Worm (Caenorhabditis elegans) whole organism, dauer: ENCODE measurements around the gene C05D2.8.

ENCODE experiments used
- unc-62 ChIP-seq: sonication (generic microtip); optimal IDR thresholded peaks from 2 replicates; lab custom pipeline; 2017; ENCODE audit warnings: missing biosample characterization, missing genetic modification reagents, missing genetic modification characterization

Gene C05D2.8

DNA sequence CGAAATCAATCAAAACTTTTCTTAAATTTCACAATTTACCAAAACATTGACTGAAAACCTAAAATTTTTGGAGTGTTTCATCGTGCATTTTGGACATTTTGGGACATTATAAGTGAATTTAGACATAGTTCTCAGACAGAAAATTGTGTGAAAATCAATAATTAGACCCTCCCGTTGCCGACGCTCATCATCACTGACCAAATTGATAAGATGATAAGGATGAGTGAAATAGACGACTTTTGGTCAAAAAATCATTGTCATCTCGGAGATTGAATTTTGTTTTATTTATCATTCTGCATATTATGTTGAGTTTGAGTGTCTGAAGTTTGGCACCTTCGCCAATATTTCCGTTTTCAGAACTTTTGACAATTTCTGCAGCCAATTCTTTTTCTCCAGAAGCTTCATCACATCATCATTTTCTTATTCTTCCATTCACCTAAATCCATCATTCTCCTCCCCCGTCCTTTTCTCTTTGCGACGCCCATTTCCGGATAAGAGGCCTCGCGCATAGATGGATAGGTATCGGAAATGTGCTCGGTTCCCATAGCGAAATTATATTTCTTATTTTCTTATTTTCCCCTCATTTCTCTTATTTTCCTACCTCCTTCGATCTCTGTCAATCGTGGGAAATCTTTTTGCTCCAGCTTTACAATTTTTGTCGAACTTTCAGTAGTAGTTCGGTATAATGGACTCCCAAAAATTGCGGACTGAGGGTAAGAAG is 1.6 kb upstream of the C05D2.8 start, which contains the start of gene bas-1:
Gene bas-1, plus strand, starts transcription at position 671 of the 721 bp plus-strand sequence.
- no peak for TF ChIP-seq unc-62 (GFP tag; lab: Kevin White, UChicago)

ce11 chrIII:5604080-5604479 is 6.1 kb downstream of the C05D2.8 start, which contains the start of gene xnd-1:
TSS of gene xnd-1 (plus strand) at chrIII:5604460.
- no peak for TF ChIP-seq unc-62 (GFP tag; lab: Kevin White, UChicago)

DNA sequence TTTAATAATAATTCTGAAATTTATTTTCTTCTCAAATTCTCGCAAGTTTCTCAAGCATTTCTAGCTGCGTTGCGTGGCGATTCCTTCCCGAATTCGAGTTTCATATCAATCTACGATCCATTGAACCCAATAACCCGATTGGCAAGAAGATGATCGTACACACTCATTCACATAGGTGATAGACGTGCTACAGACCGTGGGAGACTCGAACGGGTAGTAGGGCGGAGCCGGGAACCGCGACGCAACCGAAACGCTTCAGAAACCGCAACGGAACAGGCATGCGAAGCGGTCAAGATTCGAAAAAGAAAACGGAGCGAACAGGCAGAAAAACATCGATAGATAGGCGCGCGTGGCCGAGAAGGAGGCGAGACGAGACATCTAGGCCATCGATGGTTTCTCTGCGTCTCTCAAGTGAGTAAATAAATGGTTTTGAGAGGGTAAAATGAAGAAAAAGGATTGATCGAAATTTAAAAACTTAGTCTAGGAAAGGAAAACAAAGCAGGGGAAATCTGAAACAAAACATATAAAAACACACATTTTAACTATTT is 6.6 kb downstream of the C05D2.8 start, which contains the start of gene madf-11:
Gene madf-11, minus strand, starts transcription at position 51 of the 548 bp plus-strand sequence.
- TF ChIP-seq unc-62 (GFP tag; lab: Kevin White, UChicago), result no peak

ce11 chrIII:5601999-5602398 is 8.1 kb downstream of the C05D2.8 start:
- no peak for TF ChIP-seq unc-62 (GFP tag; lab: Kevin White, UChicago)

DNA sequence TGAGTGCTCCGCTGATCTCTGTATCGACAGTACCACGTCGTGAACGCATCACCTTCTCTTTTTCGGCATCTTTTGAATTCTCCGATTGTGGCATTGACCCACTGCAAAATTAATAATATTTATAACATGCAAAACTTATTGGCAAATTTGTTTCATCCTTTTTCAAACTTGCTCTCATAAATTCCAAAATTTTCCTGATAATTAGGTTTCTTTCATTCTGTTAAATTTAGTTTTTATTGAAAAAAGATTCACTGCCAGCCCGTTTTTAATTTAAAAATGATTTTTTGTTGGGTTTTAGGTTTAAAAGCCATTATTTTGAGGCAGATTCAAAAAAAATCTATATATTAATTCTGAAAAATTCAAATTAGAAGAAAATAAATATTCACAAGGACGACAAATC is 10.2 kb downstream of the C05D2.8 start, which contains the start of gene wdr-37:
Gene wdr-37, minus strand, starts transcription at position 101 of the 400 bp plus-strand sequence.
- TF ChIP-seq unc-62 (GFP tag; lab: Kevin White, UChicago), result no peak

ce11 chrIII:5595445-5595844 is 14.7 kb downstream of the C05D2.8 start, which contains the start of gene ced-6:
TSS of gene ced-6 (plus strand) at chrIII:5595771.
- TF ChIP-seq unc-62 (GFP tag; lab: Kevin White, UChicago), result no peak

- no peak for TF ChIP-seq unc-62 (GFP tag; lab: Kevin White, UChicago)
Observed at ce11 chrIII:5594350-5594749, 15.8 kb downstream of the C05D2.8 start.

DNA sequence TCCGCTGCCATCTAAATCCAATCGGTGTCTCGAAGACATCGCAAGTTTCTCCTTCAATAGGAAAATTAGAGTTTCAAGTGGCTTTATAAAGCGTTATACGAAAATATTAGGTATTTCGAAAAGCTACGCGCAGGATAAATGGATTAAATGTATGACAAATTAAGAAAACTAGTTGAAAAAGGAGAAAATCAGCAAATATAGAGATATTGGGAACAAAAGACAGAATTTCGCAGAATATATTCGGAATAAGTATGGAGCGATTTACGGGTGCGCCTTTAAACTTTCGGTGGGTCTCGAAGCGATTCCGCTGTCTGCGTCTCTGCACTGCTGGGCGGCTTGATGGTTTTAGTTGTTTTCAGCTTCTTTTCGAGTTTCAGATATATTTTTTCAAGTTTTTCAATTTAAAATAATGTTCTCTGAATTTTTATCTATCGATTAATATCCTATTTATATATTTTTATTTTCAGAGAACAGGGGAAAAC is 18.4 kb downstream of the C05D2.8 start, which contains the start of the genes ddx-15 and ucr-1:
Gene ddx-15, minus strand, starts transcription at position 51 of the 482 bp plus-strand sequence.
Gene ucr-1, plus strand, starts transcription at position 468 of the 482 bp plus-strand sequence.
- TF ChIP-seq unc-62 (GFP tag; lab: Kevin White, UChicago), result no peak

DNA sequence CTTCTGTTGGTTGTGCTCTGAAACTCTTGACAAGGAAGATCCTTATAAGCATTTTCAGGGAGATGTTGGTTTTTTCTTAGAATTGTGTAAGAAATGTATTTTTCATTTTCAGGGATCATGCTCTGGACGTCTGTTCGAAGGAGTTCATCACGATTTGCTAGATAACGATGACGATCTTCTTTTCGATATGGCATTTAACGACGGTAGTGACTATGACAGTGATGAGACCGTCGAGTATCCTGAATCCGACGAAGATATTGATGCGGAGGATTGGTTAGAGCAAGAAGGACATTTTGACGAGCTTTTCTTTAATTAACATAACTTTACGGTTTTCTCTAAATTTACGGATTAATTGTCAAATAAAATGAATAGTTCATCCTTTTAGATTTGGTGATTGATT is 21.4 kb downstream of the C05D2.8 start:
- no peak for TF ChIP-seq unc-62 (GFP tag; lab: Kevin White, UChicago)

DNA sequence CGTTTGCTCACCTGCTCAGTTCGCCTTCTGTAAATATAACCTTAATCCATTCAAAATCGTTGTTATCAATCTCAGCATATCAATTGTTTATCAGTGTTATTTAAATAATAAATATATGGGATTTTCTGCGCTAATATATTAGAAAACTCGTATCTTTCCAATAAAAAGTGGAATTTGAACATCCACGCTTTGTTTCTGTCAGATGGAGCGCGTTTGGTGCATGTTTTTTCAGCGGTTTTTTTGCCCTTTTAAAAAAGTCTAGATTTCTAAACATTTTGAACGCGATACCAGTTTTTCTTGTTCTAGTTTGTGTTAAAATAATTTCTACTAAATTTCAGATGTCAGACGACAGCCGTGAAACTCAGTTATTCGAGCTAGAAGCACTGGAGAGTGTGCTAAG is 23.2 kb downstream of the C05D2.8 start, which contains the start of gene F56D2.2:
Gene F56D2.2, plus strand, starts transcription at position 339 of the 400 bp plus-strand sequence.
- TF ChIP-seq unc-62 (GFP tag; lab: Kevin White, UChicago), result no peak

- no peak for TF ChIP-seq unc-62 (GFP tag; lab: Kevin White, UChicago)
Observed at ce11 chrIII:5585711-5586110, 24.4 kb downstream of the C05D2.8 start.

DNA sequence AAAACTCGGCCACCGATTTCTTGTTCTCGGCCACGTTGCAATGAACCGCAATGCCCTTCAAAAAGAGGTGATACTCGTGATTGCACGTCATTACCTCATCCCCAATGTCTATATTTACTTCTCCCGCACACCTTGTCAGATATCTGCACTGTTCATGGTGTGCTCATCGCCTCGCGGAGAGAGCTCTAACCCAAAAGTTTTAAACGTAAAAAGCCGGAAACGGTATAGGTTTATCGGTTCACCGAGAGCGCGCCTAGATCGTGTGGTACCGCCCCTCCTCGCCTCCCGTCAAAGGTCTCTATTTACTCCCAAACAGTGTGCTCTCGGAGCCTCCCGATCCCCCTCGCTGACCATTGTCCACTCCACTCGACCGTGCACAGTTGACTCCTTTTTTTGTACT is 25.5 kb downstream of the C05D2.8 start, which contains the start of gene F56D2.3:
Gene F56D2.3, plus strand, starts transcription at position 301 of the 400 bp plus-strand sequence.
- no peak for TF ChIP-seq unc-62 (GFP tag; lab: Kevin White, UChicago)

ce11 chrIII:5582766-5583165 is 27.4 kb downstream of the C05D2.8 start, which contains the start of the genes F56D2.8 and uev-2:
TSS of gene F56D2.8 (minus strand) at chrIII:5582866.
TSS of gene uev-2 (plus strand) at chrIII:5583125.
- TF ChIP-seq unc-62 (GFP tag; lab: Kevin White, UChicago), result no peak

- no peak for TF ChIP-seq unc-62 (GFP tag; lab: Kevin White, UChicago)
Observed at ce11 chrIII:5581049-5581448, 29.1 kb downstream of the C05D2.8 start, which contains the start of gene F56D2.5. TSS of gene F56D2.5 (minus strand) at chrIII:5581419.

ce11 chrIII:5573694-5574093 is 36.5 kb downstream of the C05D2.8 start, which contains the start of gene molo-1:
TSS of gene molo-1 (plus strand) at chrIII:5573994.
- TF ChIP-seq unc-62 (GFP tag; lab: Kevin White, UChicago), result no peak

ce11 chrIII:5572806-5573205 is 37.3 kb downstream of the C05D2.8 start:
- TF ChIP-seq unc-62 (GFP tag; lab: Kevin White, UChicago), result no peak
